Worm (Caenorhabditis elegans) whole organism, mixed stage, embryonic: Measurements from ENCODE around the gene F22H10.1.

Experiments
- lin-13 ChIP-seq: fragments of 150-350 bp; optimal IDR thresholded peaks from 2 replicates; lab custom pipeline; 2014; ENCODE audit warnings: missing biosample characterization, missing genetic modification characterization
- snpc-4 ChIP-seq: fragments of 150-350 bp; optimal IDR thresholded peaks from 2 replicates; lab custom pipeline; 2014; ENCODE audit warnings: missing biosample characterization, missing genetic modification characterization

- TF ChIP-seq snpc-4 (tag; lab: Kevin White, UChicago), result no peak
- TF ChIP-seq lin-13 (tag; lab: Kevin White, UChicago), result no peak
These were observed 47.0 kb upstream of the F22H10.1 start for ce11 chrX:16655283-16655682.
